Worm (Caenorhabditis elegans): ENCODE data around the gene K02F6.3.

- TF ChIP-seq unc-62 (GFP tag; optimal IDR thresholded peaks at IDR 0.05) (no peak), nhr-77 (tag; optimal IDR thresholded peaks at IDR 0.05) (no peak), pha-4 (tag; optimal IDR thresholded peaks at IDR 0.05) (no peak), snpc-4 (tag; optimal IDR thresholded peaks at IDR 0.05) (no peak), egl-5 (tag; optimal IDR thresholded peaks at IDR 0.05) (no peak)
These were observed 8.3 kb upstream of the K02F6.3 start, which contains the start of gene K02F6.7 for ce11 chrII:2537754-2538153.

Measured in whole organism, L3 larva.